Worm (Caenorhabditis elegans) whole organism, L2 larva: ENCODE results near the gene F28F8.9.

ENCODE experiments used
- aly-2 ChIP-seq: fragments of 150-350 bp; optimal IDR thresholded peaks from 2 replicates; lab custom pipeline; 2014; ENCODE audit warnings: missing biosample characterization, missing genetic modification characterization
- ama-1 ChIP-seq: fragments of 150-350 bp; optimal IDR thresholded peaks from 2 replicates; lab custom pipeline; 2018; ENCODE audit warnings: inconsistent platforms
- egl-27 ChIP-seq: sonication (generic microtip); optimal IDR thresholded peaks from 3 replicates; lab custom pipeline; 2017; ENCODE audit warnings: missing biosample characterization, missing genetic modification reagents, missing genetic modification characterization
- fos-1 ChIP-seq: fragments of 150-350 bp; optimal IDR thresholded peaks from 2 replicates; lab custom pipeline; 2014; ENCODE audit warnings: missing biosample characterization, missing genetic modification characterization
- gmeb-1 ChIP-seq: fragments of 150-350 bp; optimal IDR thresholded peaks from 2 replicates; lab custom pipeline; 2014; ENCODE audit warnings: missing biosample characterization, missing genetic modification characterization
- nhr-10 ChIP-seq: sonication (generic microtip); optimal IDR thresholded peaks from 2 replicates; lab custom pipeline; 2017; ENCODE audit warnings: missing biosample characterization, missing genetic modification characterization
- nhr-12 ChIP-seq: fragments of 150-350 bp; optimal IDR thresholded peaks from 2 replicates; lab custom pipeline; 2014; ENCODE audit warnings: missing biosample characterization, missing genetic modification characterization
- sem-4 ChIP-seq: fragments of 150-350 bp; optimal IDR thresholded peaks from 2 replicates; lab custom pipeline; 2014; ENCODE audit warnings: missing biosample characterization, missing genetic modification reagents, missing genetic modification characterization
- skn-1 ChIP-seq: sonication (generic microtip); optimal IDR thresholded peaks from 2 replicates; lab custom pipeline; 2017; ENCODE audit warnings: missing biosample characterization, missing genetic modification characterization
- unc-55 ChIP-seq: fragments of 150-350 bp; sonication (generic microtip); optimal IDR thresholded peaks from 3 replicates; lab custom pipeline; 2014; ENCODE audit warnings: missing biosample characterization, missing genetic modification reagents, missing genetic modification characterization
- ztf-4 ChIP-seq: fragments of 150-350 bp; optimal IDR thresholded peaks from 2 replicates; lab custom pipeline; 2014; ENCODE audit warnings: missing biosample characterization, missing genetic modification characterization

- TF ChIP-seq nhr-10 (tag; lab: Kevin White, UChicago) (no peak), fos-1 (no peak), nhr-12 (tag; lab: Kevin White, UChicago) (no peak), aly-2 (tag; lab: Kevin White, UChicago) (no peak), egl-27 (no peak), ama-1 (lab: Kevin White, UChicago) (no peak), ztf-4 (tag; lab: Kevin White, UChicago) (no peak), skn-1 (tag; lab: Kevin White, UChicago) (no peak), sem-4 (tag; lab: Kevin White, UChicago) (no peak), gmeb-1 (tag; lab: Kevin White, UChicago) (no peak), unc-55 (GFP tag; lab: Kevin White, UChicago) (no peak)
Measured at ce11 chrV:15537923-15538322, 40.5 kb downstream of the F28F8.9 start, which contains the start of gene prde-1.
